Fruit fly (Drosophila melanogaster) ovary, adult (tissue): Measurements from ENCODE around the gene Atg6.
A peak's percentile ranks its signal among the peaks of the same experiment; 100 is the strongest.

ENCODE experiments used
- CG17801 ChIP-seq: fragments of 200-800 bp; optimal IDR thresholded peaks from 2 replicates; lab custom pipeline; 2019; ENCODE audit warnings: missing biosample characterization, mild to moderate bottlenecking, missing genetic modification characterization, moderate library complexity; ENCODE audit not compliant: partially characterized antibody

Atg6 gene

DNA sequence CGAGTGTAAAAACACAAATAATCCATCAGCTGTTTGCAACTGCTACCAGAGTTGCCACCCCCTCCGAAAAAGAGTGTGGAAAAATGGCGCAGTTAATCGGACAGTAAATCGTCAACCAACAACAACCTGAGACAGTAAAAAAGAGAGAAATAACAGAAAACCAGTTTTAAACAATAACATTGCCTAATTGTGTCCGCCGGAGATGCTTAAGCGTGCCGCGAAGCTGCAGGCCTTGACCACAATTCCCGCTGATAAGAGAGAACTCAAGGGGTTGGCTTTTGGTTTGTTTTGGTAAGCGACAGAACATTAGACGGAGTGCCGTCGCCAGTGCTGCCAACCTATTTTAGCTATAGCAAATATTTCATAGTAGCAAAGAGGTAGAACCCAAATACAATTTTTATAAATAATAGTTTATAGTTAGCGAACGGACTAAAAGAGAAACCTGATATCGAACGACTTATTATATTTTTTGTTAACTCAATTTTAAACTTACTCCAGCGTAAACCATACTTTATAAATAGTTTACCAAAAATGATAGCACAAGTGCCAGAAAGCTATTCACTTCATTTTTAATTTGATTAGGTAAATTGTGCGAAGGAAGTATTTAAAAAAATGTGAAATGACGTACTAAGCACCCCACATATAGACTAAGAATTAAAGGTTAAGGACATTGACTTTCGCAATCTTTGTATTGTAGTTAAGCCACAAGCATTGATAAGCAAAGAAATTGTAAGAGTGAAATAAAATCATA is at the start of gene Atg6, which contains the start of gene Pisd:
Gene Atg6, minus strand, starts transcription at position 93 of the 751 bp plus-strand sequence.
Gene Pisd, plus strand, starts transcription at position 94 of the 751 bp plus-strand sequence.
- peak; percentile 63 for TF ChIP-seq CG17801 (GFP tag; lab: Kevin White, UChicago)

DNA sequence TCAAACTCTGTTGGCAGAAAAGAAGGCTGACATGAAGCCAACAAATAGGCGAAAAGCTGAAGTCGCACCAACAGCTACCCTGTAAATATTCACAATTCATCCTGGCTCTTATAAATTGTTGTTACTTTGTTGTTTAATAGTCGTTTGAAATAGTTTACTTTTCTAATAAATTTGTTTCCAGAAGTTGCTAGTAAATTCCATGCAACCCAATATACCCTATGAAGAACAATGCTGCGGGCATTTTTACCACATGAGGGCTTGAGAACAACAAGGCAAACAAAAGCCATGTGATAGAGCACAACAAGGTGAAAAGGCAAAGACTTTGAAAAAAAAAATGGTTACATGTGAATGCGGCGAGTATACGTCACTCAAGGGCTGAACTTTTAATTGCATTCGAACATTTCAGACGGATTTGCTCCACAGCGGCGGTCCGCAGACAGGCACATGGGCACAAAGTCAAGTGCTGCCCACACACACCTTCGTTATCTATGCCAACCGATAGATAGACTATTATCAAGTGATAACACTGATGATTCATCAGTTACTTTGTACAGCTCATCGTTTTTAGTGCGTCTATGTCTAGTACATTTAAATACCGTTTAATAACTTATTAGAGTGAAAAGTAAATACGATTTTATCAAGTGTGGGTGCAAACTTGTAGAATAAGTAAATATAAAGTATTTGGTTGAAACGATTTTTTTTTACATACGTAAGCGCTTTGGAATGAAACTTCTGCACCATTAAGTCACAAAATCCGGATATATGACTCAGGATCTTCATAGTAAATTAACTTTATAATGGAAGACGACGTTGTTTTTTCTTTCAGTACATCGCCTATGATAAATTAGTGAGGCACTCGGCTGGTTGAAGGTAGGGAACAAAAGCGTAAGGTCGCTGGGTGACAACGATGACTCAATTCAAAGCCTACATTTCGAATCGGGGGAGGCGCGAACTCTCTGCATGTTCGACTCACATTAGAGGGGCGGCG is 48.8 kb upstream of the Atg6 start:
- TF ChIP-seq CG17801 (GFP tag; lab: Kevin White, UChicago): peak; percentile 60

DNA sequence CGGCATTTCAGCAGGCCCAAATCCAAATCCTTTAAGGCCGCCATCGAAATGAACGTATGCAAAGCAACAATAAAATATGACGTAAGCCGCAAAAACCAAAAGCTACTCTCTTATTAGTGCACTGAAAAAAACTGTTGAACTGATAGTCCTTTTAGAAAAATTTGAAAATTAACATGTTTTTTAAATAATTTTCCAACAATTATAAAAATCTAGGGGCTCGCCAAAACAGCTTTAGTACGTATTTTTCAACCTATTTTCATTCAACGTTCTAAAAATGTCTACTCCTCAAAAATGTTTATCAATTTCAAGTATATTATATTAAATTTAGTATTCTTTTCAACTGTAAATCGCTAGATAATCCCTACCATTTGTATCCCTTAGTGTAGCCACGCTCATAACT is 42.8 kb upstream of the Atg6 start:
- no peak for TF ChIP-seq CG17801 (GFP tag; lab: Kevin White, UChicago)

DNA sequence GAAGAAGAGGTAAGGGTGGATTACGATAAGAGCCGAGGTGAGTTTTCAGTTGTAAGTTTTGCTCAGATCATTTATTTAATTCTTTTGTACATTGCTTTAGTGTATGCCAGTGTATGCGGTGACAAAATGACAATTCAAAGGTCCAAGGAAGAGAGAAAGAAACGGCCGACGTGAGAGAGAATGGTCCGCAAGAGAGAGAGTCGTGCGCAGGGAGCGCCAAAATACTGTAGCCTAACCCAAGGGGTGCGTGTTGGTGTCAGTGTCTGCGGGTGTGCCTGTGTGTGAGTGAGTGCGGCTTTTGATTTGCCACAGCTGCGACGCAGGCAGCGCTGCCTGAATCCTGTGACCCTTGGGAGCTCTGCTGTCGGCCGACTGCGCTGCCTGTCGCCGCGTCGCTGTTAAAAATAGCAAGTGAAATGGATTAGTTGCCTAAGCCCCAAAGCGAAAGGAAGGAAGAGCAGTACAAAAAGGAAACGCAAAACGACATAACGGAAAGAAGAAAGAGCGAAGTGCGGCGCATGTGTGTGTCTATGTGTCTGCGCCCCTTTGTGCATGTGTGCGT is 42.1 kb upstream of the Atg6 start:
- TF ChIP-seq CG17801 (GFP tag; lab: Kevin White, UChicago): no peak

DNA sequence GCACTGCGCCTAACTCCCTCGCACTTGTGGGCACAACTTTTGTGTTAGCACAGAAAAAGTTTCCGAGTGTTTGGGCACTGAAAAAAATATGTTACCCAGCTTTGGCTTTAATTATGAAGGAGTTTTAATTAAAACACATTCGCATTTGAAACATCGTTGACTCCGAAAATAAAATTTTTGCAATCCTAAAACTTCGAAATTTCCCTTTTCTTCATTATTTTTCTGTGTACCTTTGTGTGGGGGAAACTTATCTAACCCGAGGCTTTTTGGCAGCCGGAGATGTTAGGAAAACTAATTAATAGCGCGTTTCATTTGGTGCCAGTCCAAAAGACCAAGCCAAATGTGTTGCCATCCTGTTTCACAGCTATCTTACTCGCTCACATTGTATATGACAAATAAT is 41.1 kb upstream of the Atg6 start:
- no peak for TF ChIP-seq CG17801 (GFP tag; lab: Kevin White, UChicago)

DNA sequence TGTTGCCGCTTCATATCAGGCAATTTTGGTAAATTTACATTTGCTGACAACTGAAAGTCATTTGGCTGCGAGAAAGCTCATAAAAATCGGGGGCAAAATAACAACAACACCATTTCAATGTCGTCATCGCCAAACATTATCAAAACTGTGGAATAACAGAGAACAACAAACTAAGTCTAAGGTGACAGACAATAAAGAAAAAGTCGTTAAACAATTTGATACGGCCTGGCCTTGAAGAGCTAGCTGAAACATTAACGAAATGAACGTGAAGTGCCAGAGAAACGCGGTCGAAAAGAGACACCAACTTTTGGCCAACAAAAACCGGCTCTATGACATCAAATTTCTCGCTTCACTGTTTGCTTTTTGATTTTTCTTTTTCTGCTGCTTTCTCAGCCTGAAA is 39.6 kb upstream of the Atg6 start:
- TF ChIP-seq CG17801 (GFP tag; lab: Kevin White, UChicago): no peak

DNA sequence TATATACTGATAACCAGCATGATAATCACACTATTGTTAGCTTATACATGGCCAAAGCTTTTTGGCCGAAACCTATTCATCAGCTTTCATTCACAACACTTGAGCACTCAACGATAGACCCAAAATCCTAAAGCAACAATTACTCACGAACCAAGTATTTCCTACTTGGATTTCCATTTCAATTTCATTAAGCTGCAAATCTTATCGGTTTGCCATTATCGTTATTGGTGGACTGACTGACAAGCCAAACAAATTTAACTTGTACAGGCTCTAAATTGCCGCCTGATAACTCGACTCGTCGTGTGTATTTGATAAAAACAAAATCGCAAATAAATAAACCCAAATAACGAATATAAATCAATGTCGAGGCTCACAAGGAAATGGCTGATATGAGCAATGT is 34.4 kb upstream of the Atg6 start:
- TF ChIP-seq CG17801 (GFP tag; lab: Kevin White, UChicago): no peak

DNA sequence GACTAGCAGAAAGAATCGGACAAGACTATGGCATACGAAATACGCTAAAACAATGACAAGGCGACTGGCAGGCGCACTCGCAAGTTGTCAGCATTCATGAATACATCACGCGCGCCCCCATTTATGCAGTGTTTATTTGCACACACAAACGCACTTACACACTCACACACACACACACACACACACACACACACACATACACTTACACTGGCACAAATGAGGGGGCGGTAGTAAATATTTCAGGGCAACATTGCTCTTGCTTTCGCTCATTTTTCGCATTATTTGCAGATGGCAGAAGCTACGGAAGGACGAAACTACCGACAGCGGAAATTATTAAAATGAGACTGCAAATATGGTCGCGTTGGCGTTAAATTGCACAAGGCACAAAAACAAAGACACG is 29.0 kb upstream of the Atg6 start:
- no peak for TF ChIP-seq CG17801 (GFP tag; lab: Kevin White, UChicago)

DNA sequence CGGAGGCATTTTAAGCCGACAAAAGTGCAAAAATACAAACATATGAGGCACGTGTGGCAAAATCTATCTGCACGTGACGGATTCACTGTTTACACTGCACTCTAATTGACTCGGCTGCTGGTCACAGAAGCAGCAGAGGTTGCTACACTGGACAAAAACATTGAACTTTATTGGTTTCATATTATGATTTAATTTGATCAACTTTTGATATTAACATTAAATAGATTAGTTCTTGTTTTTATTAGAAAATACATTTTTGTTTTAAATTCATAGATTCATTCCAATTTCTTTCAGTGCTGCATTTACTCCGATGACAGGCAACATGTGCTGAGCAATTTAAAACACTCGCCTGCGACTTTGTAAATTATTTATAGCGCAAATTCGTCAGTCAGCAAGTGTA is 28.5 kb upstream of the Atg6 start:
- peak; percentile 60 for TF ChIP-seq CG17801 (GFP tag; lab: Kevin White, UChicago)

DNA sequence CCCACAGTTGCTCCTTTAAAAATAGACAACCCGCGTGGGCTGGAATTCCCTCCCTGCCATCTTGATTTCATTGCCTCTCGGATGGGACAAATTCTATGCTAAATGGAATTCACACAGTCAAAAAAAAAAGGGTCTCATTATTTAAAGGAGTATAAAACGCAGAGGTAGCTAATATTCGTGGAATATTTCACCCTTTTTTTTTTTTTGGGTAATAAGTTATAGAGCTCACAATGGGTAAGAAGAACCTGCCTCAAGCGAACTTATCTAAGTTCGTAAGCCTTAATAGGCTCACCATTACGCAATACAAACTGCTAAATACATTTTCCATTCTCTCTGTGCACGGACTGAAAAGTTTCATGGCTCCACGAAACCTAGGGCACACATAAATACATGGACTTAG is 23.1 kb upstream of the Atg6 start:
- TF ChIP-seq CG17801 (GFP tag; lab: Kevin White, UChicago): no peak

DNA sequence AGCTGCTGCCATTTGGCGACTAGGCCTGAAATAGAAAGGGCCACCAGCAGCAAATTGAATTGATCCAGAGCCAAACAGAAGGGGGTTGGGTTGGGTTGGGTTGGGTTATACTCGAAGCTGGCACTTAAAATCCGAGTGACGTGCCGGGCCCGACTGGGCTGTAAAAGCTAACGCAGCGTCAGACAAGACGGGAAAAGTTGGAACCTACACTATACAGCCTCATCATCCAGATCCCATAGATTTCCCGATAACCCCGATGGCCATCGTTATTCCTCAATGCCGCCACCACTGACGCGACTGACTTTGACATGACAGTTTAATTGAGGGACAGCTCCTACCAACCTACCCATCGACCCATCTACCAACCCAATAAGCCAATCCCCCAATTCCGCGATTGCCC is 19.4 kb upstream of the Atg6 start:
- TF ChIP-seq CG17801 (GFP tag; lab: Kevin White, UChicago): no peak

DNA sequence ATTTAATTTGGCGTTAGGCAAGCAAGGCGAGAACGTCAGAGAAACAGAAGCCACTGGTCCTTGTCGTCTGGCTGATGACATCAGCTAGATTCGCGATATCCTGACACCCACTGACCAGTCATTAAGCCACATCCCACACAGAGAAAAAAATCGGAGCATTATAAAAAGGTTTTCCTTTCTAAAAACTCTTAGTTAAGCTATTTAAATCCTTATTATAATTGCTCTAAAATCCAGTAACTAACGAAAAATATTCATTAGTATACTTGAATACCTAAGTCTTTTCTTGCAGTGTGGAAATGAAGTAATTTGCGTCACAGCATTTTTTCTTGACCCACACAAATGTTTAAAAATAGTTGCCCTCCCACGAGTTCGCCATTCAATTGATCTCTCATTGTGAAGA is 18.2 kb upstream of the Atg6 start:
- no peak for TF ChIP-seq CG17801 (GFP tag; lab: Kevin White, UChicago)

DNA sequence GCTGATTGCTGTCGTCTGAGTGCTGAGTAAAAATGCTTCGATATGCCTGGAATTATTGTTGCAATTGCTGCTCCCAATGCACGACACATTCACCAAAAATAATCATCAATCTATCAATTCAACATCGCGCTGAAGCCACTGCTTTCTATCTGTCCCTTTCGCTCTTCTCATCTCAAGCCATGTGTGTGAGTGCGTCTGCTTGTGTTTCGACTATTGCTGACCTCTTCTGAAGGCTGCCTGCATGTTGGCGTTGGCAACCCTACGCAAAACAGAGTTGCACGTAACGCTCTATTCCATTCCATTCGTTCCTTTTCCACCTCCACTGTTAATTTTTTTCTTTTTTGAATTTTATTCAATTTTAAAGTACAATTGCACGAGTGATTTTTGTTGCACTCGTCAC is 15.1 kb upstream of the Atg6 start:
- TF ChIP-seq CG17801 (GFP tag; lab: Kevin White, UChicago): no peak

DNA sequence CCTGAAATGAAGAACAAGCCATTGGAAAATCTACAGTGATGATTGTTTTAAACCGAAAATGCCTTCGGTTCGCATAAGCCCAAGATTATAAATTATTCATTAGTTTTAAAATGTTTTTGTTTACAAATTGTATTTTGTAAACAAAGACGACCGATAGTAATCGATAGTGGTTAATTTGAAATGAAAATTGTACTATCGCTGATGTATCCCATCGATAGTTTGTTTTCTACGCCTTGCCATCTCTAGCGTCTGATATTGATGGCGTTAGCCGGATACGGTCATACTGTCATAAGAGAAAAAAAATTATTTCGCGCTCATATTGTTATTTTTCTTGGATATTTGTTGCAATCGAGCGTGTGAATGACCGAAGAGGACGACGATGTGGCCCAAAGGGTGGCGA is 7.5 kb upstream of the Atg6 start, which contains the start of gene SMC1:
Gene SMC1, plus strand, starts transcription at position 247 of the 400 bp plus-strand sequence.
- TF ChIP-seq CG17801 (GFP tag; lab: Kevin White, UChicago): peak; percentile 48

DNA sequence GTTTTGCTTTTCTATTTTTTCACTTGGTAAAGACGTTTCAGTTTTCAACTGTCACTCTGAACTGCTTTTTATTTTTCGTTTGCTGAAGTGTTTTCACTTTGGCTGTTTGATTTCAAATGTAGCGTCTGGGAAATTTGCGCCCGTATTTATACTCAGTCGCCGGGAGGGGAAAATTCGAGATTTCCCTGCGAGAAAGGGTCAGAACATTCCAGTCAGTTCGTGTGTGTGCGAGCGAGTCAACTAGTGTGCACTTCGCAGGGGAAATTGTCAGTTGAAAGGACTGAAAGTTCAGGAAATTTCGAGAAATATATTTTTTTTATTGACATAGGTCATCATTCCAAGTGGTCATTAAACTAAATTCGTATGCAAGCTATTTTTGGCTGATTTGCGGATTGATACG is 6.6 kb upstream of the Atg6 start, which contains the start of gene Hsp68:
Gene Hsp68, minus strand, starts transcription at position 123 of the 400 bp plus-strand sequence.
- TF ChIP-seq CG17801 (GFP tag; lab: Kevin White, UChicago): peak; percentile 46
